Worm (Caenorhabditis elegans) whole organism, L2 larva: ENCODE results near the gene twk-6.

Experiments used
- ceh-82 ChIP-seq: fragments of 150-350 bp; optimal IDR thresholded peaks from 2 replicates; lab custom pipeline; 2014; ENCODE audit warnings: missing biosample characterization, missing genetic modification characterization
- mdl-1 ChIP-seq, 2 experiments: fragments of 150-350 bp in 1 of 2; sonication (generic microtip) in 1 of 2; optimal IDR thresholded peaks; 2 replicates each; lab custom pipeline; 2017; ENCODE audit warnings: missing biosample characterization in 2 of 2, missing genetic modification characterization in 2 of 2

- TF ChIP-seq mdl-1 (tag; optimal IDR thresholded peaks at IDR 0.05; lab: Kevin White, UChicago) (no peak), ceh-82 (tag; lab: Kevin White, UChicago) (no peak)
Measured at ce11 chrIII:4779855-4780254, 37.1 kb downstream of the twk-6 start, which contains the start of gene B0393.9.
